Worm (Caenorhabditis elegans): ENCODE data around the gene H01G02.4.
"Not testable (repeated sequence)": the region's sequence is repeated elsewhere in the genome, so short reads cannot be mapped to it uniquely, and the experiment has no call there.

The H01G02.4 gene

ce11 chrIV:11803044-11803443 is at the start of gene H01G02.4:
H01G02.4 (minus strand) TSS chrIV:11803144.
- TF ChIP-seq unc-62 (GFP tag; optimal IDR thresholded peaks at IDR 0.05) = no peak

ce11 chrIV:11851882-11852281 is 48.9 kb upstream of the H01G02.4 start, which contains the start of gene F38H4.5:
F38H4.5 (plus strand) TSS chrIV:11852182.
- TF ChIP-seq unc-62 (GFP tag; optimal IDR thresholded peaks at IDR 0.05) = no peak

ce11 chrIV:11847771-11848312 is 44.9 kb upstream of the H01G02.4 start, which contains the start of the genes F38H4.6 and F38H4.4:
F38H4.6 (minus strand) TSS chrIV:11847871.
F38H4.4 (plus strand) TSS chrIV:11848262.
- no peak for TF ChIP-seq unc-62 (GFP tag; optimal IDR thresholded peaks at IDR 0.05)

DNA sequence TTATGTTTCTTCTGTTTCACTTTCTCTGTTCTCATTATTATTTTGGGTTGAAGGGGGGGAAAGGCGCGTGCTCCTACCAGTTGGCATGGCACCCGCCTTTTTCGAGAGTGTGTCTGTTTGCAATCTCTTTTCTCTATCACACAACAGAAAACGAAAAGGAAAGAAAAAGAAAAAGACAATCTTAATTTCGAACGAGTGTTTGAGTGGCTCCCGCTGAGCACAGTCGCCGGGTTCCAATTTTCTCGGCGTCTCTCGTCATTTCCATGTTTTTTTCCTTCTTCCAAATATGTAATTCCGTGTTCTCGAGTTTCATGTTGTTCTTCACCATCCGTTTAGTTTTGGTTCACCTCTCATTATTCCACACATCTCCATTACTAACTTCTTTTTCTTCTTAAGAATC is 39.2 kb upstream of the H01G02.4 start, which contains the start of gene F38H4.3:
Gene F38H4.3, plus strand, starts transcription at position 301 of the 400 bp plus-strand sequence.
- no peak for TF ChIP-seq unc-62 (GFP tag; optimal IDR thresholded peaks at IDR 0.05)

DNA sequence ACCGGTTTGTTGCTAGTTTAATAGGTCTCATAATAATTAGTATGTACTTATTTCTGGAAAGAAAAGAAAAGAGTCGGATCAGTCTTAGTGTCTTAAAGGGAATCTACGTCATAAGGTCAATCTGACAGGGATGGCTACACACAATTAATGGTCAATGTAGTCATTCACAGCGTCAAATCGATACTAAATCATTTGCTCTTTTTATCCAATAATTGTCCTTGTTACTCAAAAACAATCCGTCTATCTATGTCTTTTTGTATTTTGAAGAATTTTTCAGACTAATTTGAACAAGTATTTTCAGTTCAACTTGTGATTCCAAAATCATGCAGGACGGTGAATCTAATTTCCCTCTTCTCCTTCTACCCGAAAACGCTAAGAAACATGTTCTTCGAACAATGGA is 35.7 kb upstream of the H01G02.4 start, which contains the start of gene fbxb-3:
Gene fbxb-3, plus strand, starts transcription at position 301 of the 400 bp plus-strand sequence.
- TF ChIP-seq unc-62 (GFP tag; optimal IDR thresholded peaks at IDR 0.05) = no peak

DNA sequence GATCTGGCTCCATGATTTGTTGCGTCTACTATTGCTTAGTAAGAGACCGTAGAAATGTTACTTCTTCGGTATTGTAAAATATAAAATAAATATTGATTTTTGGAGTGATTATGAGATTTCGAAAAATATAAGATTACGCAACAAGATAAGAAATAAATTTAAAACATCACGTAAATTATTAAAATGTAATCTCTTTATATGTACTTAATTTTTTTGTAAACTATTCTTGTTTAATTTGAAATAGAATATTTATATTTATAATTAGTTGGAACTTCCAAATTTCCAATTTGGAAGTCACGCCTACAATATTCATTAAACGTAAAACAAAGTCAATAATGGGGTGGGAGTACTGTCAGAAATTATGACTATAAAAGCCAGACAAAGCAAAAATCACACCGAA is 30.5 kb upstream of the H01G02.4 start, which contains the start of gene M117.4:
Gene M117.4, minus strand, starts transcription at position 101 of the 400 bp plus-strand sequence.
- TF ChIP-seq unc-62 (GFP tag; optimal IDR thresholded peaks at IDR 0.05) = no peak

DNA sequence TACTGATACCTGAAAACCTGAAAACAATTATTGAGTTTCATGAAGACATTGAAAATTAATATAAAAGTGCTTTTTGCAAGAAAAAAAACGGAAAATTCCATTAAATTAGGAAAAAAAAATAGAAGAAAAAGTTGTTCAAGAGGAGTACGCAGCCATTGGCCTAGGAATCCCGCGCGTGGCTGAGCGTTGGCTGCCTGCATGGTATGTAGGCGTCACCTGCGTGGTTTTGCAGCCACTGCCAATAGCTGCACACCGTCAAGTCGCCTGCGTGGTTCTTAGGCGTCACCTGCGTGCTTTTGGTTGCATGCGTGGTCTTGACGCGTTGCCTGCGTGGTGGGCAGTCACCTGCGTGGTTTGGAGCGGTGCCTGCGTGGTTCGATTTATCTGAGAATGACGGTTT is 25.1 kb upstream of the H01G02.4 start, which contains the start of gene M117.6:
Gene M117.6, minus strand, starts transcription at position 101 of the 400 bp plus-strand sequence.
- not testable (repeated sequence) for TF ChIP-seq unc-62 (GFP tag; optimal IDR thresholded peaks at IDR 0.05)

DNA sequence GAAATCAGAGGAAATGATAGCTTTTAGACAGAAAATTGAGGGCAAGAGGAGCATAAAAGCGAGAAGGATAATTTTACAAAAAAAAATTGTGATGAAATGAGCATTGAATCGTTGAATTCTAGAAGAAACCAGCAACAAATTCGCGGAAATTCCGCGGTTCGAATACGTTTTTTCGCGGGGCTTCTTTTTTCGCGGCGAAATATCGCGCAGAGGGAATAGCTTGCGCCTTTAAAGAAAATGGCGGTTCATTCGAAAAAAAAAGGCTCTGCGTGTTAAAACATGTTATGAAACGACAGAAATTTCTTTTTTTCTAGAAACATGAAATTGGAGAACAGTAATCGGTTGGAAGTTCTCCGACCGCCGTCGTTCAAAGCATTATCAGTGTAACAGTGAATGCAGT is 19.5 kb upstream of the H01G02.4 start:
- no peak for TF ChIP-seq unc-62 (GFP tag; optimal IDR thresholded peaks at IDR 0.05)

DNA sequence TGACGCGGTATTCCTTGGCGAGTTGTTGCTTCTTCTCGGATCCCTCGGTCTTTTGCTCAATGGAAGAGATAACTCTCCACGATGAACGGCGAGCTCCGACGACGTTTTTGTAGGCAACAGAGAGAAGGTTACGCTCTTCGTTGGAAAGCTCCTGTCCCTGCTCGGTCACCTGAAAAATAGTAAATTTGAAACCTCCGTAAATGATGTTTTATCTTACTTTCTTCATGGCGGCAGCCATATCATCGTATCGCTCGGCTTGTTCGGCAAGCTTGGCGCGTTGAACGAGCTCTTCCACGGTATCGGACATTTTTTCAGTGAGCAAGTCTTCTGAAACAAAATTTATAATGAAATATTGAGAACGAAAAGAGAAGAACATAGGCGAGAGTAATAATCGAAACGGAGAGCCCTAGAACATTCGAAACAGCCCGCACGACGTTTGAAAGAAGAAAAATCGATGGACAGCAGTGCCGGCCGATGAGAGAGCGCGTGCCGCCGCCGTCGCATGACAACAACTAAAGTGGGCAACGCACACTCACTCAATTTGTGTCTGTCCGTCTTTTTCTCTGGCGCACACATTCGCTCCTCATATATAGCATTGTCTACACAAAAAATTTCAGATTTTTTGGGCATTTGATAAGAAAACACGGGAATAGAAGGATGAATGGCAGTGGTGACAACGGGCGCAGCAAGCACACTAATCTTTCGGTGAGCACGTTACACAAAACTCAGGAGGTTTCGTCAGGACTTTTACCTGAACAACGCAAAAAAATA is 18.8 kb upstream of the H01G02.4 start, which contains the start of the genes par-5 and M117.3:
Gene par-5, minus strand, starts transcription at position 334 of the 771 bp plus-strand sequence.
Gene M117.3, plus strand, starts transcription at position 616 of the 771 bp plus-strand sequence.
- TF ChIP-seq unc-62 (GFP tag; optimal IDR thresholded peaks at IDR 0.05) = no peak

DNA sequence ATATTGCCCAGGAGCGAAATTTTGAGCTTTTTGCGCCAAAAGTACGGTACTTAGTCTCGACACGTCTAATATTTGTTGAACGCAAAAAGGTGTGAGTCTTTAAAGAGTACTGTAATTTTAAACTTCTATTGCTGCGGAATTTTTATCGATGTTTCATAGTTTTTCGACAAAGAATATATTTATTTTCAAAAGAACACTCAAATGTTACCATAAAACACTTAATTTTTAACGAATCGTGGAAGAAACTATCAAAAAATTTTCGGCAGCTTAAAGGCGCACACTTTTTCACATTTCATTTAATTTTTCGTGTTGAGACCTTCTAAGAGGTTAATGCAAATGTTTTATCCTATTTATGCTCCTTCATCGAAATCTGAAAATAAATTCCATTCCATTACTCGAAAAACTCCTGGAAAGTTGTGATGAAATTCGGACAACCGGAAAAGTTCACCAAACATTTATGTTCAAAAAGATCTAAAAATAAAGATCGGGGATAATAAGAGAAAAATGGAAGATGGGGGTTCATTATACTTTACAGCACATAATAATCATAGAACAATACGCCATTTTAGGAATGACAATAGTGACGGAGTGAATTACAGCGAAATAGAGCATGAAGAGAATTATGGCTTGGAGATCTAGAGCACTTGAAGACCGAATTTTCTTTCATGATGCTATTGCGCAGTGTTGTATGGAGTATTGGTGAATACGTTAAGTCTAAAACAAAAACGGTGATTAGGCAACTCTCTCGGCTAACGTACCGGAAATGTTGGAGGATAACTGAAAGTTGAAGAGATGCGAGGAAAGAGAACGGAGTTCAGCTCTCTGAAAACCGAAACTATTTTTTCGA is 17.3 kb upstream of the H01G02.4 start:
- no peak for TF ChIP-seq unc-62 (GFP tag; optimal IDR thresholded peaks at IDR 0.05)

- TF ChIP-seq unc-62 (GFP tag; optimal IDR thresholded peaks at IDR 0.05) = no peak
Measured at ce11 chrIV:11813901-11814300, 11.0 kb upstream of the H01G02.4 start, which contains the start of gene M117.1. M117.1 (plus strand) TSS chrIV:11814247.

DNA sequence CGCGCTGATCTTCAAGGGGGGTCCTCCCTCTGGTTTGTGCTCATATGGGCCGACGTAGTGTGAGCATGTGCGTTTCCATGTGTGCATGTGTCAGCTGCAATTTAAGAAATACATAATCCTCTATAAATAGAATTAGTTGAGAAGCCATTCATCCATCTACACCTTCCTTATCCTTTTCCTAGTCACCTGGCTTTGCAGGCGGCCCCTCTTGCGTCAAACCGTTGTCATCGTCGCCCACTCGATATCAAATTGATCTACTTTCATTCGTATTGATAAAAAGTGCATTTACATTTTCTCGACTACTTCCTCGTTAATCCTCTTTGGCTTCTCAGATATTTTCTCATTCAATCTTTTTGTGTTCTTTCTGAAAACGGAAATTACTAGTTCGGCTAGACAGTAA is 9.1 kb upstream of the H01G02.4 start:
- TF ChIP-seq unc-62 (GFP tag; optimal IDR thresholded peaks at IDR 0.05) = no peak

ce11 chrIV:11809708-11810114 is 6.8 kb upstream of the H01G02.4 start:
- no peak for TF ChIP-seq unc-62 (GFP tag; optimal IDR thresholded peaks at IDR 0.05)

ce11 chrIV:11809047-11809446 is 6.1 kb upstream of the H01G02.4 start:
- TF ChIP-seq unc-62 (GFP tag; optimal IDR thresholded peaks at IDR 0.05) = no peak

- TF ChIP-seq unc-62 (GFP tag; optimal IDR thresholded peaks at IDR 0.05) = no peak
Measured at ce11 chrIV:11804053-11804452, 1.1 kb upstream of the H01G02.4 start, which contains the start of gene H01G02.1. H01G02.1 (minus strand) TSS chrIV:11804153.

Measured in whole organism, dauer.